Fruit fly (Drosophila melanogaster) whole organism, embryonic: Measurements from ENCODE around the gene Sirt4.

Experiments
- ATbp ChIP-seq: fragments of 200-800 bp; sonication (Bioruptor generic); optimal IDR thresholded peaks from 2 replicates; lab custom pipeline; 2017; ENCODE audit warnings: missing biosample characterization, mild to moderate bottlenecking, missing genetic modification characterization, missing genetic modification reagents
- Atf-2 ChIP-seq: fragments of 200-800 bp; sonication (Bioruptor generic); optimal IDR thresholded peaks from 2 replicates; lab custom pipeline; 2016; ENCODE audit warnings: missing biosample characterization, missing genetic modification characterization
- Bdp1 ChIP-seq: fragments of 200-800 bp; sonication (Bioruptor generic); optimal IDR thresholded peaks from 3 replicates; lab custom pipeline; 2016; ENCODE audit warnings: missing biosample characterization, missing genetic modification characterization
- C15 ChIP-seq: fragments of 200-800 bp; sonication (Bioruptor generic); IDR thresholded peaks from 3 replicates; pipeline ENCODE4 v1.3.6; 2022; ENCODE audit warnings: missing biosample characterization, missing genetic modification characterization
- CG10321 ChIP-seq: fragments of 200-800 bp; sonication (Bioruptor generic); IDR thresholded peaks from 2 replicates; pipeline ENCODE4 v1.3.6; 2022; ENCODE audit warnings: missing biosample characterization, missing genetic modification characterization
- CG12744 ChIP-seq: fragments of 200-800 bp; sonication (Bioruptor generic); optimal IDR thresholded peaks from 2 replicates; lab custom pipeline; 2016; ENCODE audit warnings: missing biosample characterization, missing genetic modification characterization
- CG12769 ChIP-seq: fragments of 200-800 bp; sonication (Bioruptor generic); optimal IDR thresholded peaks from 2 replicates; lab custom pipeline; 2019; ENCODE audit warnings: missing biosample characterization, mild to moderate bottlenecking, missing genetic modification characterization, moderate library complexity
- CG14441 ChIP-seq: fragments of 200-800 bp; sonication (Bioruptor generic); IDR thresholded peaks from 2 replicates; pipeline ENCODE4 v1.3.6; 2022; ENCODE audit warnings: missing biosample characterization, missing genetic modification characterization
- CG15073 ChIP-seq: fragments of 200-800 bp; sonication (Bioruptor generic); optimal IDR thresholded peaks from 2 replicates; lab custom pipeline; 2016; ENCODE audit warnings: missing biosample characterization, missing genetic modification characterization
- CG1529 ChIP-seq: fragments of 200-800 bp; sonication (Bioruptor generic); optimal IDR thresholded peaks from 3 replicates; lab custom pipeline; 2018; ENCODE audit warnings: missing biosample characterization, missing genetic modification characterization
- CG16779 ChIP-seq: fragments of 200-800 bp; sonication (Bioruptor generic); IDR thresholded peaks from 2 replicates; pipeline ENCODE4 v1.3.6; 2022; ENCODE audit warnings: missing biosample characterization, missing genetic modification characterization
- CG16863 ChIP-seq: fragments of 200-800 bp; sonication (Bioruptor generic); optimal IDR thresholded peaks from 3 replicates; lab custom pipeline; 2016; ENCODE audit warnings: missing biosample characterization, missing genetic modification characterization
- CG17802 ChIP-seq: fragments of 200-800 bp; sonication (Bioruptor generic); optimal IDR thresholded peaks from 2 replicates; lab custom pipeline; 2018; ENCODE audit warnings: missing biosample characterization, mild to moderate bottlenecking, missing genetic modification characterization, moderate library complexity
- CG18476 ChIP-seq: fragments of 200-800 bp; sonication (Bioruptor generic); optimal IDR thresholded peaks from 2 replicates; lab custom pipeline; 2016; ENCODE audit warnings: missing biosample characterization, mild to moderate bottlenecking, missing genetic modification characterization
- CG30020 ChIP-seq: fragments of 200-800 bp; optimal IDR thresholded peaks from 2 replicates; lab custom pipeline; 2019; ENCODE audit warnings: missing biosample characterization, mild to moderate bottlenecking, missing genetic modification characterization, moderate library complexity
- CG31224 ChIP-seq: fragments of 200-800 bp; sonication (Bioruptor generic); IDR thresholded peaks from 2 replicates; pipeline ENCODE4 v1.3.6; 2022; ENCODE audit warnings: missing biosample characterization, missing genetic modification characterization
- CG3163 ChIP-seq: fragments of 200-800 bp; sonication (Bioruptor generic); optimal IDR thresholded peaks from 3 replicates; lab custom pipeline; 2016; ENCODE audit warnings: missing biosample characterization, missing genetic modification characterization
- CG32532 ChIP-seq: fragments of 200-800 bp; sonication (Bioruptor generic); IDR thresholded peaks from 2 replicates; pipeline ENCODE4 v1.3.6; 2022; ENCODE audit warnings: missing biosample characterization, missing genetic modification characterization
- CG3407 ChIP-seq: fragments of 200-800 bp; sonication (Bioruptor generic); optimal IDR thresholded peaks from 2 replicates; lab custom pipeline; 2018; ENCODE audit warnings: missing biosample characterization, mild to moderate bottlenecking, missing genetic modification characterization
- CG4617 ChIP-seq: fragments of 200-800 bp; sonication (Bioruptor generic); optimal IDR thresholded peaks from 3 replicates; lab custom pipeline; 2016; ENCODE audit warnings: missing biosample characterization, missing genetic modification characterization, borderline replicate concordance
- CG4854 ChIP-seq: fragments of 200-800 bp; sonication (Bioruptor generic); optimal IDR thresholded peaks from 2 replicates; lab custom pipeline; 2016; ENCODE audit warnings: missing biosample characterization, missing genetic modification characterization, inconsistent platforms
- CG5245 ChIP-seq: fragments of 200-800 bp; sonication (Bioruptor generic); optimal IDR thresholded peaks from 3 replicates; lab custom pipeline; 2016; ENCODE audit warnings: missing biosample characterization, missing genetic modification characterization
- CG8944 ChIP-seq: fragments of 200-800 bp; sonication (Bioruptor generic); optimal IDR thresholded peaks from 3 replicates; lab custom pipeline; 2016; ENCODE audit warnings: missing biosample characterization, missing genetic modification characterization
- CHES-1-like ChIP-seq: fragments of 200-800 bp; sonication (Bioruptor generic); optimal IDR thresholded peaks from 2 replicates; lab custom pipeline; 2016; ENCODE audit warnings: missing biosample characterization, missing genetic modification characterization
- Dbx ChIP-seq: fragments of 200-800 bp; sonication (Bioruptor generic); IDR thresholded peaks from 3 replicates; pipeline ENCODE4 v1.3.6; 2022; ENCODE audit warnings: missing biosample characterization, missing genetic modification characterization
- Fer1 ChIP-seq: fragments of 200-800 bp; sonication (Bioruptor generic); optimal IDR thresholded peaks from 2 replicates; lab custom pipeline; 2017; ENCODE audit warnings: missing biosample characterization, mild to moderate bottlenecking, missing genetic modification characterization
- H2.0 ChIP-seq: fragments of 200-800 bp; sonication (Bioruptor generic); IDR thresholded peaks from 2 replicates; pipeline ENCODE4 v1.3.6; 2022; ENCODE audit warnings: missing biosample characterization, missing genetic modification characterization
- HmgZ ChIP-seq: fragments of 200-800 bp; sonication (Bioruptor generic); optimal IDR thresholded peaks from 2 replicates; lab custom pipeline; 2018; ENCODE audit warnings: missing biosample characterization, mild to moderate bottlenecking, missing genetic modification characterization
- Jarid2 ChIP-seq: fragments of 200-800 bp; sonication (Bioruptor generic); optimal IDR thresholded peaks from 3 replicates; lab custom pipeline; 2017; ENCODE audit warnings: mild to moderate bottlenecking, missing biosample characterization, missing genetic modification reagents, missing genetic modification characterization
- Meics ChIP-seq: fragments of 200-800 bp; sonication (Bioruptor generic); optimal IDR thresholded peaks from 2 replicates; lab custom pipeline; 2017; ENCODE audit warnings: missing biosample characterization, mild to moderate bottlenecking, missing genetic modification characterization
- Oli ChIP-seq: fragments of 200-800 bp; sonication (Bioruptor generic); optimal IDR thresholded peaks from 2 replicates; lab custom pipeline; 2018; ENCODE audit warnings: missing biosample characterization, mild to moderate bottlenecking, missing genetic modification characterization, moderate library complexity
- Rfx ChIP-seq: fragments of 200-800 bp; sonication (Bioruptor generic); IDR thresholded peaks from 2 replicates; pipeline ENCODE4 v1.3.6; 2022; ENCODE audit warnings: missing biosample characterization, missing genetic modification characterization
- Scr ChIP-seq: fragments of 200-800 bp; sonication (Bioruptor generic); IDR thresholded peaks from 2 replicates; pipeline ENCODE4 v1.3.6; 2022; ENCODE audit warnings: missing biosample characterization, missing genetic modification characterization; ENCODE audit not compliant: partially characterized antibody
- Sry-δ ChIP-seq: fragments of 200-800 bp; sonication (Bioruptor generic); optimal IDR thresholded peaks from 2 replicates; lab custom pipeline; 2016; ENCODE audit warnings: missing biosample characterization, missing genetic modification characterization
- Trl ChIP-seq, 3 experiments: fragments of >200 bp in 2 of 3; fragments of 200-800 bp in 1 of 3; sonication (Bioruptor generic) in 1 of 3; optimal IDR thresholded peaks; 2 replicates in 1 of 3; 3 replicates in 2 of 3; lab custom pipeline; 2016 to 2017; ENCODE audit warnings: missing biosample characterization in 1 of 3, missing genetic modification characterization in 1 of 3
- Xrp1 ChIP-seq: fragments of 200-800 bp; sonication (Bioruptor generic); IDR thresholded peaks from 2 replicates; pipeline ENCODE4 v1.3.6; 2022; ENCODE audit warnings: missing biosample characterization, missing genetic modification characterization
- crc ChIP-seq: fragments of 200-800 bp; sonication (Bioruptor generic); optimal IDR thresholded peaks from 2 replicates; lab custom pipeline; 2016; ENCODE audit warnings: missing biosample characterization, missing genetic modification characterization
- dm ChIP-seq: fragments of 200-800 bp; sonication (Bioruptor generic); optimal IDR thresholded peaks from 3 replicates; lab custom pipeline; 2016; ENCODE audit warnings: missing biosample characterization, missing genetic modification characterization
- dmrt99B ChIP-seq: fragments of 200-800 bp; sonication (Bioruptor generic); optimal IDR thresholded peaks from 2 replicates; lab custom pipeline; 2018; ENCODE audit warnings: missing biosample characterization, mild to moderate bottlenecking, missing genetic modification characterization, moderate library complexity
- gsb-n ChIP-seq: fragments of 200-800 bp; sonication (Bioruptor generic); optimal IDR thresholded peaks from 3 replicates; lab custom pipeline; 2018; ENCODE audit warnings: missing biosample characterization, mild to moderate bottlenecking, missing genetic modification characterization
- her ChIP-seq: fragments of 200-800 bp; sonication (Bioruptor generic); optimal IDR thresholded peaks from 2 replicates; lab custom pipeline; 2016; ENCODE audit warnings: missing biosample characterization, missing genetic modification characterization
- jigr1 ChIP-seq: fragments of 200-800 bp; sonication (Bioruptor generic); IDR thresholded peaks from 3 replicates; pipeline ENCODE4 v1.3.6; 2022; ENCODE audit warnings: missing biosample characterization, missing genetic modification characterization
- otp ChIP-seq: fragments of 200-800 bp; sonication (Bioruptor generic); IDR thresholded peaks from 3 replicates; pipeline ENCODE4, ENCODE4 v1.3.6; 2022; ENCODE audit warnings: missing biosample characterization, missing genetic modification characterization
- pan ChIP-seq, 4 experiments: fragments of >200 bp in 3 of 4; fragments of 200-800 bp in 1 of 4; sonication (Bioruptor generic) in 1 of 4; optimal IDR thresholded peaks in 3 of 4; IDR thresholded peaks in 1 of 4; 2 replicates each; pipeline versions ENCODE4 v1.3.6 to Lab custom; 2017 to 2022; ENCODE audit warnings: missing biosample characterization in 2 of 4, missing genetic modification characterization in 2 of 4, mixed read lengths in 1 of 4
- pita ChIP-seq: fragments of 200-800 bp; sonication (Bioruptor generic); optimal IDR thresholded peaks from 2 replicates; lab custom pipeline; 2017; ENCODE audit warnings: missing biosample characterization, mild to moderate bottlenecking, missing genetic modification characterization
- rib ChIP-seq: fragments of 200-800 bp; sonication (Bioruptor generic); IDR thresholded peaks from 2 replicates; pipeline ENCODE4 v1.3.6; 2022; ENCODE audit warnings: missing biosample characterization, missing genetic modification characterization
- slbo ChIP-seq: fragments of 200-800 bp; sonication (Bioruptor generic); IDR thresholded peaks from 2 replicates; pipeline ENCODE4 v1.3.6; 2022; ENCODE audit warnings: missing biosample characterization, missing genetic modification characterization
- trh ChIP-seq: fragments of 200-800 bp; sonication (Bioruptor generic); optimal IDR thresholded peaks from 2 replicates; lab custom pipeline; 2016; ENCODE audit warnings: missing biosample characterization, missing genetic modification characterization
- ttk ChIP-seq: fragments of 200-800 bp; sonication (Bioruptor generic); IDR thresholded peaks from 2 replicates; pipeline ENCODE4 v2.1.2; 2022; ENCODE audit warnings: missing biosample characterization, missing genetic modification characterization
- zen ChIP-seq: fragments of 200-800 bp; sonication (Bioruptor generic); optimal IDR thresholded peaks from 3 replicates; lab custom pipeline; 2018; ENCODE audit warnings: missing biosample characterization, mild to moderate bottlenecking, missing genetic modification characterization, moderate library complexity
- zfh2 ChIP-seq: fragments of 200-800 bp; sonication (Bioruptor generic); optimal IDR thresholded peaks from 2 replicates; lab custom pipeline; 2016; ENCODE audit warnings: missing biosample characterization, missing genetic modification characterization

Gene Sirt4

DNA sequence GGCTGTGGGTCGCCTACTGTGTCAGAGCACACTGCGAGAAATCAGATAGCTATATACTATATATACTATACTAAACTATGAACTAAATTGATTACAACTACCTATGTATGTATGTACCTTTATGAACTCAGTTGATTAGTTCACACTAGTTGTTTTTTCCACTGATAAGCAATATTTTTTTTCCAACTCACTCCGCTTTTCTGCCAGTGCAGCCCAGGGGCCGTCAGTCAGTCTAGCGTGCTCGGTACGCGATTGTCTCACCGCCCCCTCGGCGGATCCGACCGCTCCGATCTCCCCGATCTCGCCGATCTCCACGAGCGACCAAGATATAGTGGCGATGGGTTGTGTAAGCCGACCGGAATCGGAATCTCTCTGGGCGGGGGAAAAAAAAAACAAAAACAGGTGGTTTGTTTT is 40.2 kb upstream of the Sirt4 start (continued):
- TF ChIP-seq CG16863 (GFP tag; lab: Kevin White, UChicago) (peak; percentile 31), CG4854 (GFP tag; lab: Kevin White, UChicago) (peak; percentile 46), HmgZ (tag; lab: Kevin White, UChicago) (peak; percentile 68), otp (GFP tag; lab: Robert Waterston, UW) (peak; percentile 76), C15 (GFP tag; lab: Robert Waterston, UW) (peak; percentile 78; the same call in 2 of the 3 replicates), zfh2 (GFP tag; lab: Kevin White, UChicago) (peak; percentile 47), CHES-1-like (GFP tag; lab: Kevin White, UChicago) (peak; percentile 27), Sry-δ (peak; percentile 30), H2.0 (GFP tag; lab: Robert Waterston, UW) (peak; percentile 80), zen (tag; lab: Kevin White, UChicago) (peak; percentile 66), Atf-2 (GFP tag; lab: Kevin White, UChicago) (no peak), Scr (GFP tag; lab: Robert Waterston, UW) (no peak), CG3407 (peak; percentile 56), CG17802 (peak; percentile 22), slbo (GFP tag; lab: Robert Waterston, UW) (peak; percentile 89), rib (GFP tag; lab: Robert Waterston, UW) (peak; percentile 90), her (GFP tag; lab: Kevin White, UChicago) (peak; percentile 38), Xrp1 (GFP tag; lab: Robert Waterston, UW) (peak; percentile 84), pita (GFP tag; lab: Kevin White, UChicago) (no peak), gsb-n (tag; lab: Kevin White, UChicago) (peak; percentile 58), CG8944 (GFP tag; lab: Kevin White, UChicago) (peak; percentile 44), CG12744 (peak; percentile 55), dm (no peak), Rfx (GFP tag; lab: Robert Waterston, UW) (peak; percentile 96), crc (GFP tag; lab: Kevin White, UChicago) (peak; percentile 37), CG31224 (GFP tag; lab: Robert Waterston, UW) (peak; percentile 87), dmrt99B (peak; percentile 89), CG14441 (GFP tag; lab: Robert Waterston, UW) (peak; percentile 95), CG1529 (GFP tag; lab: Kevin White, UChicago) (peak; percentile 44), CG4617 (peak; percentile 31), ttk (GFP tag; lab: Robert Waterston, UW) (peak; percentile 88), CG5245 (GFP tag; lab: Kevin White, UChicago) (peak; percentile 68), trh (peak; percentile 43), CG15073 (GFP tag; lab: Kevin White, UChicago) (no peak), Fer1 (GFP tag; lab: Kevin White, UChicago) (peak; percentile 94), CG10321 (GFP tag; lab: Robert Waterston, UW) (peak; percentile 42; the same call in 1 of the 2 replicates), jigr1 (peak; percentile 57; the same call in 1 of the 3 replicates), CG3163 (GFP tag; lab: Kevin White, UChicago) (no peak), CG30020 (tag; lab: Kevin White, UChicago) (no peak), Dbx (GFP tag; lab: Robert Waterston, UW) (peak; percentile 93), pan (optimal IDR thresholded peaks at IDR 0.05; lab: Kevin White, UChicago) (no peak), pan (GFP tag; optimal IDR thresholded peaks at IDR 0.05 in 1 of 2, IDR thresholded peaks at IDR 0.05 in 1 of 2) (peak in 1 of 2 experiments; percentile 95), CG12769 (tag; lab: Kevin White, UChicago) (peak; percentile 92), CG16779 (GFP tag; lab: Robert Waterston, UW) (peak; percentile 89), Bdp1 (peak; percentile 19), CG32532 (GFP tag; lab: Robert Waterston, UW) (peak; percentile 96), Trl (optimal IDR thresholded peaks at IDR 0.05; lab: Kevin White, UChicago) (no peak), Trl (GFP tag; optimal IDR thresholded peaks at IDR 0.05; lab: Kevin White, UChicago) (peak; percentile 56), Jarid2 (peak; percentile 64), Meics (GFP tag; lab: Kevin White, UChicago) (peak; percentile 90), ATbp (peak; percentile 85), Oli (peak; percentile 82), CG18476 (GFP tag; lab: Kevin White, UChicago) (peak; percentile 75)
